Worm (Caenorhabditis elegans): ENCODE data around the gene wdr-48.

DNA sequence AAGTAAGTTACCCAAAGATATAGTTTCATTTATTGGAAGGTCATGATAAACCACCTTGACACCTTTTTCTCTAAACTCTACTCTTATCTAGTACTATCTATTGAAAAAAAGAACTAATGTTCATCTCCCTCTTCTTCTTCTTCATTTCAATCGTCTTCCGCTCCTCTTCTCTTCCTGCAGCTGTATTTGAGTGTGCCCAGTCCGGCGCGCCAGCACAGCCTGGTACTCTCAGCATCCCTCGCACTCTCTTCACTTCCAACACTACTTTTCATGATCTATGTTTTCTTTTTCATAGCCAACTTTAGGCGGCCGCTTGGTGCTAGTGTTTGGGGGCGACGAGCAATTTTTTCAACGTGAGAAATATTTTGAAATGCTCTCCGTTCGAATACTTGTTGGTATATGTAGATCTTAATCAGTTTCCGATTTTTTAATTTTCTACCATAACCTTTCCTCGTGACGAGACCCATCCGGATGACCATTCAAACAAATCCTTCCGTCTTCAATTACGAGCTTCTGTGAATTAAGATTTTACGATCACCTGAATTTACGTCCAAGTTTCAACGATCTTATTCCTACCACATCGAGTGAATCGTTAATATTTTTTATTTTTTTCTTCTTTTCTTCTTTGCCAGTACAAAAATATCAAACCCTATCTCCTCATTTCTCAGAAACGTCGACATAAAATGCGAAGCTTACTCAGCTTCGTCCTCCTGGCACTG, 16.4 kb upstream of the wdr-48 start, which contains the start of gene pan-1:
- TF ChIP-seq efl-1 (GFP tag; optimal IDR thresholded peaks at IDR 0.05) (no peak), F37B4.10 (GFP tag; IDR thresholded peaks at IDR 0.05) (no peak)

Data from whole organism, young adult.